Worm (Caenorhabditis elegans) whole organism, L1 larva: ENCODE data around the gene nlp-2.

ENCODE experiments used
- C04F5.9 ChIP-seq: sonication (generic microtip); optimal IDR thresholded peaks from 2 replicates; lab custom pipeline; 2016; ENCODE audit warnings: missing genetic modification characterization, missing compliant biosample characterization
- Y116A8C.19 ChIP-seq: sonication (generic microtip); optimal IDR thresholded peaks from 2 replicates; lab custom pipeline; 2016; ENCODE audit warnings: missing compliant biosample characterization, missing genetic modification characterization, borderline replicate concordance
- alr-1 ChIP-seq: fragments of 200-800 bp; sonication (Bioruptor generic); optimal IDR thresholded peaks from 2 replicates; lab custom pipeline; 2018; ENCODE audit warnings: borderline replicate concordance, mild to moderate bottlenecking, missing genetic modification characterization, missing compliant biosample characterization
- ama-1 ChIP-seq: fragments of 150-350 bp; optimal IDR thresholded peaks from 2 replicates; lab custom pipeline; 2014
- blmp-1 ChIP-seq: fragments of 150-350 bp; optimal IDR thresholded peaks from 2 replicates; lab custom pipeline; 2014; ENCODE audit warnings: missing biosample characterization, missing genetic modification characterization
- ceh-8 ChIP-seq: fragments of 200-800 bp; sonication (Bioruptor generic); optimal IDR thresholded peaks from 2 replicates; lab custom pipeline; 2018; ENCODE audit warnings: mild to moderate bottlenecking, missing genetic modification characterization, moderate library complexity, missing compliant biosample characterization
- ceh-82 ChIP-seq, 3 experiments: fragments of 150-350 bp in 1 of 3; sonication (generic microtip) in 2 of 3; optimal IDR thresholded peaks; 2 replicates each; lab custom pipeline; 2014 to 2017; ENCODE audit warnings: missing biosample characterization in 3 of 3, missing genetic modification characterization in 3 of 3
- ceh-90 ChIP-seq: sonication (generic microtip); optimal IDR thresholded peaks from 2 replicates; lab custom pipeline; 2016; ENCODE audit warnings: missing genetic modification characterization, missing compliant biosample characterization
- ces-1 ChIP-seq: fragments of 150-350 bp; optimal IDR thresholded peaks from 2 replicates; lab custom pipeline; 2014; ENCODE audit warnings: missing biosample characterization, missing genetic modification reagents, missing genetic modification characterization
- dpl-1 ChIP-seq, 3 experiments: fragments of 150-350 bp in 2 of 3; sonication (generic microtip) in 1 of 3; optimal IDR thresholded peaks; 2 replicates each; lab custom pipeline; 2014 to 2017; ENCODE audit warnings: missing biosample characterization in 3 of 3, missing genetic modification characterization in 3 of 3, missing genetic modification reagents in 3 of 3
- dsc-1 ChIP-seq: sonication (generic microtip); optimal IDR thresholded peaks from 2 replicates; lab custom pipeline; 2016; ENCODE audit warnings: mild to moderate bottlenecking, missing genetic modification characterization, missing compliant biosample characterization
- efl-1 ChIP-seq, 4 experiments: fragments of 150-350 bp; optimal IDR thresholded peaks in 3 of 4; peaks in 1 of 4; 1 replicate in 1 of 4; 2 replicates in 3 of 4; lab custom pipeline; 2014; ENCODE audit warnings: missing biosample characterization in 2 of 4, missing genetic modification characterization in 2 of 4, missing genetic modification reagents in 2 of 4
- efl-3 ChIP-seq: fragments of 200-800 bp; sonication (Bioruptor generic); optimal IDR thresholded peaks from 2 replicates; lab custom pipeline; 2018; ENCODE audit warnings: mild to moderate bottlenecking, missing genetic modification characterization, missing compliant biosample characterization
- elt-2 ChIP-seq: sonication (generic microtip); optimal IDR thresholded peaks from 2 replicates; lab custom pipeline; 2016; ENCODE audit warnings: missing genetic modification characterization, mild to moderate bottlenecking, inconsistent platforms, missing compliant biosample characterization, missing genetic modification reagents
- elt-3 ChIP-seq, 6 experiments: fragments of 150-350 bp in 1 of 6; sonication (generic microtip); optimal IDR thresholded peaks; 2 replicates each; lab custom pipeline; 2017 to 2018; ENCODE audit warnings: missing biosample characterization in 6 of 6, missing genetic modification characterization in 6 of 6, inconsistent platforms in 1 of 6
- ets-5 ChIP-seq: fragments of 200-800 bp; sonication (Bioruptor generic); IDR thresholded peaks from 2 replicates; pipeline ENCODE4 v1.3.6; 2022; ENCODE audit warnings: missing genetic modification characterization, missing compliant biosample characterization
- fkh-8 ChIP-seq: sonication (generic microtip); optimal IDR thresholded peaks from 2 replicates; lab custom pipeline; 2016; ENCODE audit warnings: mild to moderate bottlenecking, missing genetic modification characterization, missing compliant biosample characterization
- grh-1 ChIP-seq: fragments of 200-800 bp; sonication (Bioruptor generic); IDR thresholded peaks from 2 replicates; pipeline ENCODE4 v1.3.6; 2022; ENCODE audit warnings: missing genetic modification reagents, missing genetic modification characterization, missing compliant biosample characterization
- hlh-17 ChIP-seq: fragments of 200-800 bp; sonication (Bioruptor generic); optimal IDR thresholded peaks from 2 replicates; lab custom pipeline; 2018; ENCODE audit warnings: missing genetic modification characterization, mild to moderate bottlenecking, missing compliant biosample characterization, moderate library complexity, borderline replicate concordance
- hlh-4 ChIP-seq: sonication (generic microtip); optimal IDR thresholded peaks from 2 replicates; lab custom pipeline; 2016; ENCODE audit warnings: mild to moderate bottlenecking, missing genetic modification characterization, missing compliant biosample characterization
- hpl-2 ChIP-seq: fragments of 150-350 bp; optimal IDR thresholded peaks from 2 replicates; lab custom pipeline; 2014; ENCODE audit warnings: missing biosample characterization, missing genetic modification reagents, missing genetic modification characterization
- irx-1 ChIP-seq: sonication (generic microtip); optimal IDR thresholded peaks from 2 replicates; lab custom pipeline; 2016; ENCODE audit warnings: missing genetic modification characterization, missing compliant biosample characterization
- lin-13 ChIP-seq: fragments of 150-350 bp; optimal IDR thresholded peaks from 2 replicates; lab custom pipeline; 2014; ENCODE audit warnings: missing biosample characterization, missing genetic modification reagents, missing genetic modification characterization
- lin-14 ChIP-seq: fragments of 200-800 bp; sonication (Bioruptor generic); optimal IDR thresholded peaks from 2 replicates; lab custom pipeline; 2018; ENCODE audit warnings: mild to moderate bottlenecking, missing genetic modification characterization, moderate library complexity, missing compliant biosample characterization
- lin-35 ChIP-seq, 2 experiments: fragments of 150-350 bp; optimal IDR thresholded peaks; 2 replicates each; lab custom pipeline; 2014; ENCODE audit warnings: missing biosample characterization in 2 of 2, missing genetic modification characterization in 2 of 2, missing genetic modification reagents in 2 of 2
- lin-39 ChIP-seq: fragments of 150-350 bp; optimal IDR thresholded peaks from 2 replicates; lab custom pipeline; 2014; ENCODE audit warnings: missing biosample characterization, missing genetic modification reagents, missing genetic modification characterization
- lir-3 ChIP-seq: sonication (generic microtip); optimal IDR thresholded peaks from 2 replicates; lab custom pipeline; 2016; ENCODE audit warnings: mild to moderate bottlenecking, missing genetic modification characterization, moderate library complexity, missing compliant biosample characterization; ENCODE audit not compliant: poor library complexity
- lsy-2 ChIP-seq, 2 experiments: fragments of 150-350 bp; optimal IDR thresholded peaks; 2 replicates each; lab custom pipeline; 2014; ENCODE audit warnings: missing biosample characterization in 2 of 2, missing genetic modification characterization in 2 of 2
- mab-9 ChIP-seq: fragments of 200-800 bp; sonication (Bioruptor generic); IDR thresholded peaks from 2 replicates; pipeline ENCODE4 v1.3.6; 2022; ENCODE audit warnings: missing genetic modification reagents, missing genetic modification characterization, missing compliant biosample characterization
- mdl-1 ChIP-seq, 2 experiments: fragments of 150-350 bp; optimal IDR thresholded peaks; 2 replicates each; lab custom pipeline; 2014 to 2017; ENCODE audit warnings: missing biosample characterization in 2 of 2, missing genetic modification characterization in 2 of 2, inconsistent platforms in 1 of 2
- mep-1 ChIP-seq: fragments of 150-350 bp; optimal IDR thresholded peaks from 2 replicates; lab custom pipeline; 2014; ENCODE audit warnings: missing biosample characterization, missing genetic modification characterization
- nhr-19 ChIP-seq: fragments of 200-800 bp; sonication (Bioruptor generic); conservative IDR thresholded peaks from 2 replicates; pipeline ENCODE4 v1.3.6; 2022; ENCODE audit warnings: missing genetic modification characterization, missing compliant biosample characterization
- nhr-28 ChIP-seq: fragments of 150-350 bp; optimal IDR thresholded peaks from 2 replicates; lab custom pipeline; 2014; ENCODE audit warnings: missing biosample characterization, missing genetic modification characterization
- nhr-47 ChIP-seq: sonication (generic microtip); optimal IDR thresholded peaks from 2 replicates; lab custom pipeline; 2016; ENCODE audit warnings: mild to moderate bottlenecking, missing genetic modification characterization, moderate library complexity, missing compliant biosample characterization
- nhr-71 ChIP-seq: sonication (generic microtip); optimal IDR thresholded peaks from 2 replicates; lab custom pipeline; 2016; ENCODE audit warnings: mild to moderate bottlenecking, missing genetic modification characterization, moderate library complexity, missing compliant biosample characterization
- nhr-77 ChIP-seq: fragments of 150-350 bp; optimal IDR thresholded peaks from 2 replicates; lab custom pipeline; 2014; ENCODE audit warnings: missing biosample characterization, missing genetic modification characterization
- nhr-84 ChIP-seq: sonication (generic microtip); optimal IDR thresholded peaks from 2 replicates; lab custom pipeline; 2017; ENCODE audit warnings: missing biosample characterization, missing genetic modification characterization
- pag-3 ChIP-seq: sonication (generic microtip); optimal IDR thresholded peaks from 2 replicates; lab custom pipeline; 2017; ENCODE audit warnings: missing genetic modification characterization, mild to moderate bottlenecking, missing compliant biosample characterization, antibody characterized with exemption, borderline replicate concordance; ENCODE audit not compliant: insufficient read depth
- pax-3 ChIP-seq: fragments of 200-800 bp; sonication (Bioruptor generic); optimal IDR thresholded peaks from 2 replicates; lab custom pipeline; 2018; ENCODE audit warnings: mild to moderate bottlenecking, missing genetic modification characterization, moderate library complexity, missing compliant biosample characterization
- pqm-1 ChIP-seq: sonication (generic microtip); optimal IDR thresholded peaks from 3 replicates; lab custom pipeline; 2017; ENCODE audit warnings: missing biosample characterization, missing genetic modification characterization
- rnt-1 ChIP-seq: sonication (generic microtip); optimal IDR thresholded peaks from 2 replicates; lab custom pipeline; 2016; ENCODE audit warnings: mild to moderate bottlenecking, missing genetic modification characterization, moderate library complexity, missing compliant biosample characterization
- skn-1 ChIP-seq: fragments of 150-350 bp; optimal IDR thresholded peaks from 2 replicates; lab custom pipeline; 2014; ENCODE audit warnings: missing biosample characterization, missing genetic modification characterization
- tbx-2 ChIP-seq: sonication (generic microtip); optimal IDR thresholded peaks from 2 replicates; lab custom pipeline; 2016; ENCODE audit warnings: missing genetic modification characterization, missing compliant biosample characterization
- unc-130 ChIP-seq: fragments of 150-350 bp; optimal IDR thresholded peaks from 2 replicates; lab custom pipeline; 2017; ENCODE audit warnings: missing biosample characterization, missing genetic modification characterization, inconsistent platforms
- vab-15 ChIP-seq: sonication (generic microtip); optimal IDR thresholded peaks from 2 replicates; lab custom pipeline; 2017; ENCODE audit warnings: missing genotype, mild to moderate bottlenecking, missing genetic modification characterization, missing compliant biosample characterization
- xbp-1 ChIP-seq: sonication (generic microtip); optimal IDR thresholded peaks from 2 replicates; lab custom pipeline; 2016; ENCODE audit warnings: missing genetic modification characterization, missing compliant biosample characterization
- zag-1 ChIP-seq: fragments of 150-350 bp; optimal IDR thresholded peaks from 2 replicates; lab custom pipeline; 2014; ENCODE audit warnings: missing biosample characterization, missing genetic modification characterization
- zip-4 ChIP-seq: fragments of 200-800 bp; sonication (Bioruptor generic); optimal IDR thresholded peaks from 2 replicates; lab custom pipeline; 2018; ENCODE audit warnings: mild to moderate bottlenecking, missing genetic modification characterization, moderate library complexity, missing compliant biosample characterization
- ztf-11 ChIP-seq, 2 experiments: sonication (generic microtip); optimal IDR thresholded peaks; 2 replicates each; lab custom pipeline; 2016 to 2017; ENCODE audit warnings: missing genetic modification characterization in 2 of 2, missing biosample characterization in 1 of 2, missing compliant biosample characterization in 1 of 2
- ztf-4 ChIP-seq: fragments of 150-350 bp; optimal IDR thresholded peaks from 2 replicates; lab custom pipeline; 2014; ENCODE audit warnings: missing biosample characterization, missing genetic modification characterization

The nlp-2 gene

ce11 chrX:2364703-2365299 is 20.2 kb upstream of the nlp-2 start:
- peak; percentile 72 for TF ChIP-seq efl-3 (GFP tag; lab: Kevin White, UChicago)
- TF ChIP-seq ceh-8 (GFP tag; lab: Kevin White, UChicago) = peak; percentile 88
- TF ChIP-seq nhr-71 = peak; percentile 91
- no peak for TF ChIP-seq ets-5 (GFP tag; lab: Robert Waterston, UW)
- peak; percentile 67 for TF ChIP-seq elt-2 (tag; lab: Kevin White, UChicago)
- peak; percentile 59 for TF ChIP-seq dsc-1 (tag; lab: Kevin White, UChicago)
- no peak for TF ChIP-seq ceh-90 (tag; lab: Kevin White, UChicago)
- no peak for TF ChIP-seq alr-1 (tag; lab: Kevin White, UChicago)
- peak in 1 of 2 experiments; percentile 23 for TF ChIP-seq mdl-1 (tag; optimal IDR thresholded peaks at IDR 0.05; lab: Kevin White, UChicago)
- TF ChIP-seq nhr-19 (GFP tag; lab: Robert Waterston, UW) = peak; percentile 88
- TF ChIP-seq pag-3 (tag; lab: Kevin White, UChicago) = no peak
- TF ChIP-seq tbx-2 (tag; lab: Kevin White, UChicago) = peak; percentile 83
- TF ChIP-seq nhr-77 (tag; lab: Kevin White, UChicago) = peak; percentile 85
- TF ChIP-seq ceh-82 (tag; optimal IDR thresholded peaks at IDR 0.05; lab: Kevin White, UChicago) = peak; percentile 52 to 85 (median 81)
- TF ChIP-seq pax-3 (tag; lab: Kevin White, UChicago) = peak; percentile 71
- peak; percentile 85 for TF ChIP-seq irx-1 (tag; lab: Kevin White, UChicago)
- TF ChIP-seq lin-35 (GFP tag; optimal IDR thresholded peaks at IDR 0.05; lab: Kevin White, UChicago) = peak; percentile 24 to 81
- TF ChIP-seq xbp-1 = peak; percentile 73
- peak; percentile 46 for TF ChIP-seq nhr-28 (tag; lab: Kevin White, UChicago)
- no peak for TF ChIP-seq hlh-4 (tag; lab: Kevin White, UChicago)
- TF ChIP-seq lin-39 = peak; percentile 86
- TF ChIP-seq nhr-84 (tag; lab: Kevin White, UChicago) = no peak
- no peak for TF ChIP-seq hlh-17 (GFP tag; lab: Kevin White, UChicago)
- peak; percentile 55 to 62 for TF ChIP-seq efl-1 (optimal IDR thresholded peaks at IDR 0.05; lab: Kevin White, UChicago)
- TF ChIP-seq efl-1 (GFP tag; optimal IDR thresholded peaks at IDR 0.05 in 1 of 2; lab: Kevin White, UChicago) = peak in 1 of 2 experiments; percentile 94
- TF ChIP-seq ces-1 = no peak
- TF ChIP-seq mep-1 (tag; lab: Kevin White, UChicago) = peak; percentile 94
- TF ChIP-seq mab-9 (GFP tag; lab: Robert Waterston, UW) = peak; percentile 69; the same call in 1 of the 2 replicates
- TF ChIP-seq pqm-1 (tag; lab: Kevin White, UChicago) = no peak
- peak; percentile 70 for TF ChIP-seq lir-3
- peak; percentile 65 for TF ChIP-seq zip-4
- peak in 1 of 2 experiments; percentile 50 for TF ChIP-seq ztf-11 (tag; optimal IDR thresholded peaks at IDR 0.05; lab: Kevin White, UChicago)
- TF ChIP-seq lin-14 (GFP tag; lab: Kevin White, UChicago) = peak; percentile 85
- TF ChIP-seq lin-13 = peak; percentile 85
- TF ChIP-seq skn-1 (tag; lab: Kevin White, UChicago) = peak; percentile 99
- TF ChIP-seq unc-130 (tag; lab: Kevin White, UChicago) = no peak
- TF ChIP-seq ztf-4 = peak; percentile 81
- peak; percentile 87 to 88 for TF ChIP-seq lsy-2 (tag; optimal IDR thresholded peaks at IDR 0.05; lab: Kevin White, UChicago)
- TF ChIP-seq zag-1 (tag; lab: Kevin White, UChicago) = no peak
- no peak for TF ChIP-seq Y116A8C.19 (tag; lab: Kevin White, UChicago)
- peak; percentile 96 for TF ChIP-seq hpl-2 (GFP tag; lab: Kevin White, UChicago)
- no peak for TF ChIP-seq vab-15 (tag; lab: Kevin White, UChicago)
- no peak for TF ChIP-seq ama-1
- no peak for TF ChIP-seq blmp-1
- TF ChIP-seq grh-1 (GFP tag; lab: Robert Waterston, UW) = peak; percentile 82
- peak; percentile 38 for TF ChIP-seq C04F5.9 (tag; lab: Kevin White, UChicago)
- peak; percentile 68 for TF ChIP-seq rnt-1 (tag; lab: Kevin White, UChicago)
- TF ChIP-seq nhr-47 (tag; lab: Kevin White, UChicago) = peak; percentile 96
- peak; percentile 89 for TF ChIP-seq fkh-8
- TF ChIP-seq elt-3 (tag; optimal IDR thresholded peaks at IDR 0.05; lab: Kevin White, UChicago) = peak in 5 of 6 experiments; percentile 32 to 96 (median 77)
- TF ChIP-seq dpl-1 (GFP tag; optimal IDR thresholded peaks at IDR 0.05; lab: Kevin White, UChicago) = peak in 2 of 3 experiments; percentile 23 to 37
